Worm (Caenorhabditis elegans) whole organism, L2 larva: ENCODE results near the gene egl-20.

Source experiments
- C34F6.9 ChIP-seq: fragments of 150-350 bp; optimal IDR thresholded peaks from 2 replicates; lab custom pipeline; 2014; ENCODE audit warnings: missing biosample characterization, missing genetic modification characterization
- F13H6.1 ChIP-seq: sonication (generic microtip); optimal IDR thresholded peaks from 2 replicates; lab custom pipeline; 2016; ENCODE audit warnings: missing genetic modification characterization, missing compliant biosample characterization
- R02D3.7 ChIP-seq: fragments of 150-350 bp; optimal IDR thresholded peaks from 2 replicates; lab custom pipeline; 2014; ENCODE audit warnings: missing biosample characterization, missing genetic modification characterization
- Y55F3AM.14 ChIP-seq: fragments of 200-800 bp; sonication (Bioruptor generic); optimal IDR thresholded peaks from 2 replicates; lab custom pipeline; 2018; ENCODE audit warnings: mild to moderate bottlenecking, missing genetic modification characterization, missing compliant biosample characterization
- ZK546.5 ChIP-seq: sonication (generic microtip); optimal IDR thresholded peaks from 2 replicates; lab custom pipeline; 2017; ENCODE audit warnings: missing biosample characterization, missing genetic modification characterization
- ama-1 ChIP-seq: fragments of 150-350 bp; optimal IDR thresholded peaks from 2 replicates; lab custom pipeline; 2018; ENCODE audit warnings: inconsistent platforms
- blmp-1 ChIP-seq: sonication (generic microtip); optimal IDR thresholded peaks from 2 replicates; lab custom pipeline; 2017; ENCODE audit warnings: missing genetic modification characterization, mild to moderate bottlenecking, missing compliant biosample characterization, antibody characterized with exemption, moderate library complexity; ENCODE audit not compliant: insufficient read depth
- ceh-82 ChIP-seq: fragments of 150-350 bp; optimal IDR thresholded peaks from 2 replicates; lab custom pipeline; 2014; ENCODE audit warnings: missing biosample characterization, missing genetic modification characterization
- crh-2 ChIP-seq: sonication (generic microtip); optimal IDR thresholded peaks from 2 replicates; lab custom pipeline; 2017; ENCODE audit warnings: missing biosample characterization, missing genetic modification characterization
- egl-27 ChIP-seq: sonication (generic microtip); optimal IDR thresholded peaks from 3 replicates; lab custom pipeline; 2017; ENCODE audit warnings: missing biosample characterization, missing genetic modification reagents, missing genetic modification characterization
- elt-3 ChIP-seq: sonication (generic microtip); optimal IDR thresholded peaks from 2 replicates; lab custom pipeline; 2017; ENCODE audit warnings: missing biosample characterization, missing genetic modification characterization
- fos-1 ChIP-seq: fragments of 150-350 bp; optimal IDR thresholded peaks from 2 replicates; lab custom pipeline; 2014; ENCODE audit warnings: missing biosample characterization, missing genetic modification characterization
- gmeb-1 ChIP-seq: fragments of 150-350 bp; optimal IDR thresholded peaks from 2 replicates; lab custom pipeline; 2014; ENCODE audit warnings: missing biosample characterization, missing genetic modification characterization
- lin-13 ChIP-seq: fragments of 150-350 bp; optimal IDR thresholded peaks from 2 replicates; lab custom pipeline; 2014; ENCODE audit warnings: missing biosample characterization, missing genetic modification reagents, missing genetic modification characterization
- lin-39 ChIP-seq: fragments of 150-350 bp; optimal IDR thresholded peaks from 2 replicates; lab custom pipeline; 2014; ENCODE audit warnings: missing biosample characterization, missing genetic modification reagents, missing genetic modification characterization
- lsy-2 ChIP-seq, 2 experiments: fragments of 150-350 bp in 1 of 2; sonication (generic microtip) in 1 of 2; optimal IDR thresholded peaks; 2 replicates each; lab custom pipeline; 2014 to 2017; ENCODE audit warnings: missing biosample characterization in 2 of 2, missing genetic modification characterization in 2 of 2
- mab-5 ChIP-seq: fragments of 150-350 bp; optimal IDR thresholded peaks from 2 replicates; lab custom pipeline; 2014; ENCODE audit warnings: missing biosample characterization, missing genetic modification characterization
- nhr-12 ChIP-seq: fragments of 150-350 bp; optimal IDR thresholded peaks from 2 replicates; lab custom pipeline; 2014; ENCODE audit warnings: missing biosample characterization, missing genetic modification characterization
- nhr-129 ChIP-seq: fragments of 150-350 bp; optimal IDR thresholded peaks from 2 replicates; lab custom pipeline; 2014; ENCODE audit warnings: missing biosample characterization, missing genetic modification characterization
- nhr-21 ChIP-seq: fragments of 150-350 bp; optimal IDR thresholded peaks from 2 replicates; lab custom pipeline; 2014; ENCODE audit warnings: missing biosample characterization, missing genetic modification characterization
- nhr-25 ChIP-seq: fragments of 150-350 bp; sonication (generic microtip); optimal IDR thresholded peaks from 3 replicates; lab custom pipeline; 2014; ENCODE audit warnings: missing biosample characterization, missing genetic modification characterization
- nhr-6 ChIP-seq: fragments of 150-350 bp; optimal IDR thresholded peaks from 2 replicates; lab custom pipeline; 2014; ENCODE audit warnings: missing biosample characterization, missing genetic modification characterization
- peb-1 ChIP-seq: fragments of 150-350 bp; optimal IDR thresholded peaks from 2 replicates; lab custom pipeline; 2014; ENCODE audit warnings: missing biosample characterization, missing genetic modification characterization
- sem-4 ChIP-seq: fragments of 150-350 bp; optimal IDR thresholded peaks from 2 replicates; lab custom pipeline; 2014; ENCODE audit warnings: missing biosample characterization, missing genetic modification reagents, missing genetic modification characterization
- sma-3 ChIP-seq: sonication (generic microtip); optimal IDR thresholded peaks from 2 replicates; lab custom pipeline; 2016; ENCODE audit warnings: missing genetic modification reagents, missing genetic modification characterization, missing compliant biosample characterization
- sma-9 ChIP-seq, 2 experiments: fragments of 150-350 bp in 1 of 2; sonication (generic microtip) in 1 of 2; optimal IDR thresholded peaks; 2 replicates each; lab custom pipeline; 2014 to 2016; ENCODE audit warnings: missing genetic modification characterization in 2 of 2, mild to moderate bottlenecking in 1 of 2, missing biosample characterization in 1 of 2, missing compliant biosample characterization in 1 of 2, missing genetic modification reagents in 1 of 2, moderate library complexity in 1 of 2
- snpc-4 ChIP-seq: fragments of 150-350 bp; optimal IDR thresholded peaks from 2 replicates; lab custom pipeline; 2014; ENCODE audit warnings: missing biosample characterization, missing genetic modification characterization
- unc-39 ChIP-seq: fragments of 150-350 bp; optimal IDR thresholded peaks from 2 replicates; lab custom pipeline; 2014; ENCODE audit warnings: missing biosample characterization, missing genetic modification characterization
- ztf-11 ChIP-seq: sonication (generic microtip); optimal IDR thresholded peaks from 2 replicates; lab custom pipeline; 2017; ENCODE audit warnings: missing biosample characterization, missing genetic modification characterization

The egl-20 gene

ce11 chrIV:9801418-9801817, 13.9 kb downstream of the egl-20 start:
- peak; percentile 83 for TF ChIP-seq sma-9 (GFP tag; optimal IDR thresholded peaks at IDR 0.05; lab: Kevin White, UChicago)
- TF ChIP-seq sma-9 (tag; optimal IDR thresholded peaks at IDR 0.05; lab: Kevin White, UChicago), result no peak
- TF ChIP-seq sma-3, result peak; percentile 24
- peak; percentile 34 for TF ChIP-seq blmp-1 (tag; lab: Kevin White, UChicago)
- peak; percentile 91 for TF ChIP-seq fos-1
- TF ChIP-seq egl-27 (tag; lab: Kevin White, UChicago), result no peak
- peak; percentile 78 for TF ChIP-seq crh-2 (tag; lab: Kevin White, UChicago)
- TF ChIP-seq nhr-6 (tag; lab: Kevin White, UChicago), result no peak
- TF ChIP-seq sem-4 (tag; lab: Kevin White, UChicago), result no peak
- TF ChIP-seq nhr-129 (tag; lab: Kevin White, UChicago), result peak; percentile 21
- peak; percentile 48 for TF ChIP-seq gmeb-1 (tag; lab: Kevin White, UChicago)
- TF ChIP-seq F13H6.1 (tag; lab: Kevin White, UChicago), result peak; percentile 25

- TF ChIP-seq sma-9 (GFP tag; optimal IDR thresholded peaks at IDR 0.05; lab: Kevin White, UChicago) (peak; percentile 14), sma-9 (tag; optimal IDR thresholded peaks at IDR 0.05; lab: Kevin White, UChicago) (no peak), peb-1 (tag; lab: Kevin White, UChicago) (no peak), elt-3 (tag; lab: Kevin White, UChicago) (no peak), gmeb-1 (tag; lab: Kevin White, UChicago) (no peak)
Measured at ce11 chrIV:9799664-9800063, 15.7 kb downstream of the egl-20 start.

ce11 chrIV:9799129-9799528, 16.2 kb downstream of the egl-20 start, which contains the start of gene fat-4:
TSS of gene fat-4 (plus strand) at chrIV:9799429.
- TF ChIP-seq fos-1 (no peak), unc-39 (tag; lab: Kevin White, UChicago) (no peak), mab-5 (tag; lab: Kevin White, UChicago) (no peak)

ce11 chrIV:9798307-9798706, 17.0 kb downstream of the egl-20 start:
- peak; percentile 17 for TF ChIP-seq C34F6.9 (tag; lab: Kevin White, UChicago)
- no peak for TF ChIP-seq unc-39 (tag; lab: Kevin White, UChicago)
- TF ChIP-seq sma-9 (GFP tag; optimal IDR thresholded peaks at IDR 0.05; lab: Kevin White, UChicago), result peak; percentile 17
- no peak for TF ChIP-seq sma-9 (tag; optimal IDR thresholded peaks at IDR 0.05; lab: Kevin White, UChicago)

- TF ChIP-seq nhr-25 (tag; lab: Kevin White, UChicago) (no peak), F13H6.1 (tag; lab: Kevin White, UChicago) (peak; percentile 12), fos-1 (peak; percentile 51), lsy-2 (tag; optimal IDR thresholded peaks at IDR 0.05; lab: Kevin White, UChicago) (peak in 1 of 2 experiments; percentile 22), C34F6.9 (tag; lab: Kevin White, UChicago) (peak; percentile 8), sma-9 (GFP tag; optimal IDR thresholded peaks at IDR 0.05; lab: Kevin White, UChicago) (peak; percentile 33), sma-9 (tag; optimal IDR thresholded peaks at IDR 0.05; lab: Kevin White, UChicago) (no peak)
Measured at ce11 chrIV:9797304-9798003, 17.9 kb downstream of the egl-20 start, which contains the start of gene T13F2.2. TSS of gene T13F2.2 (minus strand) at chrIV:9797354.

ce11 chrIV:9796494-9796893, 18.8 kb downstream of the egl-20 start, which contains the start of gene pis-1:
TSS of gene pis-1 (minus strand) at chrIV:9796594.
- TF ChIP-seq snpc-4 (tag; lab: Kevin White, UChicago), result no peak
- no peak for TF ChIP-seq ama-1
- TF ChIP-seq Y55F3AM.14, result no peak
- no peak for TF ChIP-seq lin-13
- TF ChIP-seq gmeb-1 (tag; lab: Kevin White, UChicago), result no peak
- TF ChIP-seq nhr-25 (tag; lab: Kevin White, UChicago), result no peak
- TF ChIP-seq lsy-2 (tag; optimal IDR thresholded peaks at IDR 0.05; lab: Kevin White, UChicago), result no peak
- no peak for TF ChIP-seq nhr-12
- TF ChIP-seq lin-39, result no peak
- no peak for TF ChIP-seq sem-4 (tag; lab: Kevin White, UChicago)
- TF ChIP-seq nhr-21 (tag; lab: Kevin White, UChicago), result no peak

- TF ChIP-seq ZK546.5 (tag; lab: Kevin White, UChicago) (no peak), nhr-129 (tag; lab: Kevin White, UChicago) (no peak), lin-39 (no peak), ceh-82 (tag; lab: Kevin White, UChicago) (no peak), R02D3.7 (tag; lab: Kevin White, UChicago) (no peak), snpc-4 (tag; lab: Kevin White, UChicago) (no peak), ztf-11 (tag; lab: Kevin White, UChicago) (no peak), sem-4 (tag; lab: Kevin White, UChicago) (no peak), fos-1 (no peak), unc-39 (tag; lab: Kevin White, UChicago) (no peak)
Measured at ce11 chrIV:9795250-9795649, 20.1 kb downstream of the egl-20 start.
